Fruit fly (Drosophila melanogaster): ENCODE results near the gene ome.

The ome gene

DNA sequence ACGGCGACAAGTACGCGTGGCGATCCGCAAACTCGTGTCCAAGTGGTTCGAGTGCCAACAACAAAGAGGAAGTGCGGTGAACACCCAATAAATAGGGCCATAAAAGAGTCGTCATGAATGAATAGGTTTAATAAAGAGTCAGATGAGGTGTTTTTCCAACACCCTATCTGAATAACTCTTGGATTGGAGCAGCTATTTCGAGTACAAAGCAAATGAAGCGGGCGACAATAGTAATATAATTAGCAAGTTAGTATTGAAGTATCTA is 110.7 kb downstream of the ome start:
- TF ChIP-seq cad (GFP tag; optimal IDR thresholded peaks at IDR 0.05) (peak; percentile 46), CG9215 (GFP tag; IDR thresholded peaks at IDR 0.05) (no peak), mirr (GFP tag; optimal IDR thresholded peaks at IDR 0.05) (peak; percentile 11), dati (GFP tag; IDR thresholded peaks at IDR 0.05) (no peak), exex (tag; optimal IDR thresholded peaks at IDR 0.05) (peak; percentile 28), CG8290 (GFP tag; optimal IDR thresholded peaks at IDR 0.05) (no peak), CG8290 (tag; optimal IDR thresholded peaks at IDR 0.05) (peak in 1 of 2 experiments; percentile 11), Hey (tag; optimal IDR thresholded peaks at IDR 0.05) (peak; percentile 12), luna (GFP tag; optimal IDR thresholded peaks at IDR 0.05) (no peak), Med (GFP tag) (peak; percentile 66)

DNA sequence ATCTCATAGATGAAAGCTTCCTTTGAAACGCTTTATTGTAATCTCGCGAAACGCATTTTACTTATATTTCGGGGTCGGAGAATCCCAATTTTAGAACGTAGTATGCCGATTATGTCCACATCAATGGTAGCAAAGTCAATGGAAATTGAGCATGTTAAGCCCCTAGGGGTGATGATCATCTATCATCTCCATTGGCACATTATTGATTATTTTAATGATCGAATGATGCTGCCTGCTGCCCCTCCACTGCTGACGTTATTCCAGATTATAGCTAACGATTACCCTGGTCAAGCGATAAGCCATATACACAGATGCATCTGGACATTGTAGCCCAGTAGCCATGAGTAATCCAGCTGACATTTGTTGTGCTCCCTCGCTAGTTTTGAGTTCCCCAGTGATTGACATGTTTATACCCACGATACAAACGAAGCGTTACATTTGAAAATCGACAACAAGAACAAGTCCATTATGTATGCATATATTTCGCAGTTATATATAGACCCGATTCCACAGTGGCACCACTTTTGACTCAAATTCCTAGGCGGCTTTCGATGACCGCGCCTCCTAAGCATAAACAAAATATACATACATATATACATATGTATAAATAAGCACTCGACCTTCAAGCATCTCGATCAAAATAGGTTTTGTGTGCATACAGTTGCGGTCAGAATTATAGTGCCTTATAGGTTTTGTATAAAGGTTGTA is 111.8 kb downstream of the ome start:
- peak; percentile 95 for TF ChIP-seq sd (tag; optimal IDR thresholded peaks at IDR 0.05)
- TF ChIP-seq CG10959 (GFP tag; IDR thresholded peaks at IDR 0.05) = no peak

DNA sequence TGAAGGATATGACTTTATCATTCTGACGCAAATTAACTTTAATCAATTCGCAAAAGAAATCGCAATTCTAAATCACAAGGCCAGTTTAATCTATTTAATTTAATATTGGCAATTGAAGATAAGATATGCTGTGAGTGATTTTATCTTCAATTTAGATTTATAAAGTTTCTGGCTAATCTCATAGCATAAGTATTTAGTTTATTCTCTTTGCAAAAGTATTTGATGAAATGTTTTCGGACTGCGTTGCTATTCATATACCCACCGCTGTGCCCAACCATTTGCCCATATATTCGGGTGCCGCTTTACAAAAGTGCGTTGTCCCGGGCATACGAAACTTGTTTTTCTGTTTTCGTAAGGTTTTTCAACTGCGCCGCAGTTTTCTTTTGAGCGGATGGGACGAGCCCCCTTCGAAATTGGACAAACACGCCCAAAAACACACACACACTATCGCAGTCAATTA is 112.3 kb downstream of the ome start:
- TF ChIP-seq jigr1 (GFP tag; IDR thresholded peaks at IDR 0.05) = peak; percentile 84; the same call in 2 of the 3 replicates
- peak; percentile 88 for TF ChIP-seq CG30020 (tag; optimal IDR thresholded peaks at IDR 0.05)
- TF ChIP-seq fd64A (GFP tag; optimal IDR thresholded peaks at IDR 0.05) = peak; percentile 86
- TF ChIP-seq HmgD (GFP tag; optimal IDR thresholded peaks at IDR 0.05) = peak; percentile 64
- TF ChIP-seq amos (GFP tag; IDR thresholded peaks at IDR 0.05; ENCODE audit: partially characterized antibody) = no peak
- peak; percentile 90 for TF ChIP-seq CG17328 (GFP tag; IDR thresholded peaks at IDR 0.05)
- peak; percentile 64 for TF ChIP-seq Sry-β (GFP tag; optimal IDR thresholded peaks at IDR 0.05)
- TF ChIP-seq HHEX (GFP tag; optimal IDR thresholded peaks at IDR 0.05) = peak; percentile 97
- TF ChIP-seq scrt (GFP tag; optimal IDR thresholded peaks at IDR 0.05) = peak; percentile 93
- peak; percentile 99 for TF ChIP-seq sens (GFP tag)
- peak; percentile 84 for TF ChIP-seq MTF-1 (GFP tag; optimal IDR thresholded peaks at IDR 0.05; ENCODE audit: borderline replicate concordance)
- peak; percentile 96 for TF ChIP-seq CG6689 (GFP tag; IDR thresholded peaks at IDR 0.05)
- TF ChIP-seq Usf (GFP tag; optimal IDR thresholded peaks at IDR 0.05) = peak; percentile 94
- TF ChIP-seq Lhr (GFP tag; optimal IDR thresholded peaks at IDR 0.05) = peak; percentile 93
- peak; percentile 92 for TF ChIP-seq disco-r (GFP tag; optimal IDR thresholded peaks at IDR 0.05)
- TF ChIP-seq mam (GFP tag; optimal IDR thresholded peaks at IDR 0.05) = peak; percentile 93
- TF ChIP-seq Fer1 (GFP tag; optimal IDR thresholded peaks at IDR 0.05) = peak; percentile 97
- TF ChIP-seq CG14441 (GFP tag; IDR thresholded peaks at IDR 0.05) = peak; percentile 87
- peak; percentile 92 for TF ChIP-seq Side (GFP tag; optimal IDR thresholded peaks at IDR 0.05)
- peak in 1 of 3 experiments; percentile 98 for TF ChIP-seq lola (GFP tag; optimal IDR thresholded peaks at IDR 0.05)
- TF ChIP-seq Hr3 (GFP tag; optimal IDR thresholded peaks at IDR 0.05) = peak; percentile 95
- peak; percentile 16 for TF ChIP-seq yki (optimal IDR thresholded peaks at IDR 0.05)
- TF ChIP-seq CG8478 (optimal IDR thresholded peaks at IDR 0.05) = no peak
- TF ChIP-seq CG6791 (GFP tag; IDR thresholded peaks at IDR 0.05; ENCODE audit: partially characterized antibody) = no peak
- TF ChIP-seq grau (tag; optimal IDR thresholded peaks at IDR 0.05) = peak; percentile 97
- TF ChIP-seq E2f2 (GFP tag; IDR thresholded peaks at IDR 0.05) = peak; percentile 74
- TF ChIP-seq CG18599 (GFP tag; optimal IDR thresholded peaks at IDR 0.05) = peak; percentile 96
- peak; percentile 73 for TF ChIP-seq CG3995 (GFP tag; optimal IDR thresholded peaks at IDR 0.05)
- TF ChIP-seq Deaf1 (tag; optimal IDR thresholded peaks at IDR 0.05) = peak; percentile 83
- peak; percentile 87 for TF ChIP-seq NK7.1 (GFP tag; optimal IDR thresholded peaks at IDR 0.05)
- peak; percentile 81 for TF ChIP-seq Ravus (GFP tag; IDR thresholded peaks at IDR 0.05)
- TF ChIP-seq Tbp (GFP tag; optimal IDR thresholded peaks at IDR 0.05) = no peak
- TF ChIP-seq YL-1 (GFP tag; optimal IDR thresholded peaks at IDR 0.05) = peak; percentile 95
- peak; percentile 95 for TF ChIP-seq chn (GFP tag; optimal IDR thresholded peaks at IDR 0.05)
- TF ChIP-seq Lim3 (GFP tag; IDR thresholded peaks at IDR 0.05) = peak; percentile 84
- peak; percentile 96 for TF ChIP-seq CG13624 (GFP tag; optimal IDR thresholded peaks at IDR 0.05)
- peak; percentile 76 for TF ChIP-seq CG17802 (tag; optimal IDR thresholded peaks at IDR 0.05)

Measured in whole organism, embryonic.